Fruit fly (Drosophila melanogaster) whole organism, pupa: ENCODE measurements around the gene Sfp38D.

ENCODE experiments used
- CG10348 ChIP-seq: fragments of 200-800 bp; sonication (Bioruptor generic); IDR thresholded peaks from 2 replicates; pipeline ENCODE4 v1.3.6; 2022; ENCODE audit warnings: missing biosample characterization, missing genetic modification characterization
- CG14655 ChIP-seq: fragments of 200-800 bp; sonication (Bioruptor generic); optimal IDR thresholded peaks from 3 replicates; lab custom pipeline; 2017; ENCODE audit warnings: mild to moderate bottlenecking, missing biosample characterization, missing genetic modification reagents, missing genetic modification characterization

dm6 chr2L:20656110-20656509 lies 15.4 kb downstream of the Sfp38D start, which contains the start of the genes brun and CG2614:
- TF ChIP-seq CG10348 (no peak), CG14655 (GFP tag; lab: Kevin White, UChicago) (no peak)
